Worm (Caenorhabditis elegans) whole organism, late embryonic: ENCODE data around the gene Y38H6A.3.

ENCODE experiments used
- C08G9.2 ChIP-seq: sonication (generic microtip); optimal IDR thresholded peaks from 2 replicates; lab custom pipeline; 2016; ENCODE audit warnings: mild to moderate bottlenecking, missing genetic modification characterization, moderate library complexity, missing compliant biosample characterization
- C38D4.7 ChIP-seq: fragments of 200-800 bp; sonication (Bioruptor generic); optimal IDR thresholded peaks from 2 replicates; lab custom pipeline; 2018; ENCODE audit warnings: mild to moderate bottlenecking, missing genetic modification characterization, moderate library complexity, missing compliant biosample characterization
- F13H6.1 ChIP-seq: sonication (generic microtip); optimal IDR thresholded peaks from 2 replicates; lab custom pipeline; 2016; ENCODE audit warnings: missing genetic modification characterization, missing compliant biosample characterization
- T23F11.4 ChIP-seq: fragments of 200-800 bp; sonication (Bioruptor generic); optimal IDR thresholded peaks from 2 replicates; lab custom pipeline; 2018; ENCODE audit warnings: mild to moderate bottlenecking, missing genetic modification characterization, missing compliant biosample characterization
- Y22D7AL.16 ChIP-seq: sonication (generic microtip); optimal IDR thresholded peaks from 2 replicates; lab custom pipeline; 2016; ENCODE audit warnings: missing genetic modification characterization, missing compliant biosample characterization
- ahr-1 ChIP-seq: sonication (generic microtip); optimal IDR thresholded peaks from 2 replicates; lab custom pipeline; 2016; ENCODE audit warnings: missing genetic modification characterization, missing compliant biosample characterization
- ama-1 ChIP-seq: fragments of 150-350 bp; optimal IDR thresholded peaks from 2 replicates; lab custom pipeline; 2014
- ceh-18 ChIP-seq: sonication (generic microtip); optimal IDR thresholded peaks from 2 replicates; lab custom pipeline; 2016; ENCODE audit warnings: missing genetic modification characterization, missing compliant biosample characterization
- ceh-2 ChIP-seq: sonication (generic microtip); optimal IDR thresholded peaks from 2 replicates; lab custom pipeline; 2016; ENCODE audit warnings: missing genotype, missing genetic modification characterization, missing compliant biosample characterization
- ceh-31 ChIP-seq: sonication (generic microtip); optimal IDR thresholded peaks from 2 replicates; lab custom pipeline; 2016; ENCODE audit warnings: missing genetic modification characterization, missing compliant biosample characterization
- ceh-34 ChIP-seq: sonication (generic microtip); optimal IDR thresholded peaks from 2 replicates; lab custom pipeline; 2016; ENCODE audit warnings: mild to moderate bottlenecking, missing genetic modification characterization, missing compliant biosample characterization
- ceh-45 ChIP-seq: fragments of 200-800 bp; sonication (Bioruptor generic); IDR thresholded peaks from 2 replicates; pipeline ENCODE4 v1.3.6; 2022; ENCODE audit warnings: missing genetic modification reagents, missing genetic modification characterization, missing compliant biosample characterization
- ceh-48 ChIP-seq: sonication (generic microtip); optimal IDR thresholded peaks from 2 replicates; lab custom pipeline; 2016; ENCODE audit warnings: missing genetic modification characterization, inconsistent platforms, missing compliant biosample characterization
- ceh-9 ChIP-seq: sonication (generic microtip); optimal IDR thresholded peaks from 2 replicates; lab custom pipeline; 2016; ENCODE audit warnings: mild to moderate bottlenecking, missing genetic modification characterization, inconsistent platforms, missing compliant biosample characterization
- dve-1 ChIP-seq: sonication (generic microtip); optimal IDR thresholded peaks from 2 replicates; lab custom pipeline; 2017; ENCODE audit warnings: antibody characterized with exemption, mild to moderate bottlenecking, missing genetic modification characterization, missing compliant biosample characterization
- elt-4 ChIP-seq: sonication (generic microtip); optimal IDR thresholded peaks from 2 replicates; lab custom pipeline; 2016; ENCODE audit warnings: missing genetic modification characterization, missing compliant biosample characterization
- fkh-10 ChIP-seq: fragments of 150-350 bp; optimal IDR thresholded peaks from 2 replicates; lab custom pipeline; 2014; ENCODE audit warnings: missing biosample characterization, missing genetic modification reagents, missing genetic modification characterization
- fkh-6 ChIP-seq: sonication (generic microtip); optimal IDR thresholded peaks from 2 replicates; lab custom pipeline; 2016; ENCODE audit warnings: missing genetic modification characterization, missing compliant biosample characterization
- hlh-13 ChIP-seq: fragments of 200-800 bp; sonication (Bioruptor generic); optimal IDR thresholded peaks from 2 replicates; lab custom pipeline; 2018; ENCODE audit warnings: mild to moderate bottlenecking, missing genetic modification characterization, missing compliant biosample characterization
- hlh-30 ChIP-seq: sonication (generic microtip); optimal IDR thresholded peaks from 2 replicates; lab custom pipeline; 2017; ENCODE audit warnings: antibody characterized with exemption, missing genetic modification characterization, missing compliant biosample characterization; ENCODE audit not compliant: insufficient read depth
- hlh-6 ChIP-seq: sonication (generic microtip); optimal IDR thresholded peaks from 2 replicates; lab custom pipeline; 2016; ENCODE audit warnings: missing genotype, missing genetic modification characterization, missing compliant biosample characterization
- hlh-8 ChIP-seq: sonication (generic microtip); optimal IDR thresholded peaks from 2 replicates; lab custom pipeline; 2016; ENCODE audit warnings: missing genotype, missing genetic modification characterization, missing compliant biosample characterization
- lim-6 ChIP-seq: sonication (generic microtip); optimal IDR thresholded peaks from 2 replicates; lab custom pipeline; 2016; ENCODE audit warnings: missing genetic modification characterization, missing compliant biosample characterization
- madf-2 ChIP-seq: sonication (generic microtip); optimal IDR thresholded peaks from 2 replicates; lab custom pipeline; 2017; ENCODE audit warnings: missing genetic modification characterization, missing compliant biosample characterization
- nfya-1 ChIP-seq: sonication (generic microtip); optimal IDR thresholded peaks from 2 replicates; lab custom pipeline; 2017; ENCODE audit warnings: missing genetic modification characterization, mild to moderate bottlenecking, missing compliant biosample characterization, antibody characterized with exemption, moderate library complexity
- nhr-232 ChIP-seq: sonication (generic microtip); optimal IDR thresholded peaks from 2 replicates; lab custom pipeline; 2016; ENCODE audit warnings: missing genetic modification characterization, missing compliant biosample characterization
- odd-2 ChIP-seq: sonication (generic microtip); optimal IDR thresholded peaks from 2 replicates; lab custom pipeline; 2017; ENCODE audit warnings: antibody characterized with exemption, mild to moderate bottlenecking, missing genetic modification characterization, missing compliant biosample characterization
- pag-3 ChIP-seq: sonication (generic microtip); optimal IDR thresholded peaks from 2 replicates; lab custom pipeline; 2016; ENCODE audit warnings: missing compliant biosample characterization, missing genetic modification characterization, borderline replicate concordance
- pha-2 ChIP-seq: sonication (generic microtip); optimal IDR thresholded peaks from 2 replicates; lab custom pipeline; 2017; ENCODE audit warnings: mild to moderate bottlenecking, missing genetic modification characterization, missing compliant biosample characterization
- pros-1 ChIP-seq: fragments of 150-350 bp; optimal IDR thresholded peaks from 2 replicates; lab custom pipeline; 2014; ENCODE audit warnings: missing biosample characterization, missing genetic modification reagents, missing genetic modification characterization
- ref-2 ChIP-seq: sonication (generic microtip); optimal IDR thresholded peaks from 2 replicates; lab custom pipeline; 2016; ENCODE audit warnings: missing genetic modification characterization, missing compliant biosample characterization
- rnt-1 ChIP-seq: sonication (generic microtip); optimal IDR thresholded peaks from 2 replicates; lab custom pipeline; 2016; ENCODE audit warnings: missing genetic modification characterization, missing compliant biosample characterization
- sox-2 ChIP-seq: fragments of 200-800 bp; sonication (Bioruptor generic); IDR thresholded peaks from 2 replicates; pipeline ENCODE4 v1.3.6; 2022; ENCODE audit warnings: missing genetic modification reagents, missing genetic modification characterization, missing compliant biosample characterization
- syd-9 ChIP-seq: sonication (generic microtip); optimal IDR thresholded peaks from 2 replicates; lab custom pipeline; 2016; ENCODE audit warnings: mild to moderate bottlenecking, missing genetic modification characterization, moderate library complexity, missing compliant biosample characterization
- tbx-2 ChIP-seq: sonication (generic microtip); optimal IDR thresholded peaks from 2 replicates; lab custom pipeline; 2016; ENCODE audit warnings: missing genetic modification characterization, missing compliant biosample characterization
- unc-3 ChIP-seq, 2 experiments: fragments of 200-800 bp in 1 of 2; sonication (Bioruptor generic) in 1 of 2; sonication (generic microtip) in 1 of 2; conservative IDR thresholded peaks in 1 of 2; optimal IDR thresholded peaks in 1 of 2; 2 replicates each; pipeline versions ENCODE4 v1.3.6 to Lab custom; 2016 to 2022; ENCODE audit warnings: missing compliant biosample characterization in 2 of 2, missing genetic modification characterization in 2 of 2, missing genetic modification reagents in 1 of 2
- unc-42 ChIP-seq: sonication (generic microtip); optimal IDR thresholded peaks from 2 replicates; lab custom pipeline; 2016; ENCODE audit warnings: missing genotype, missing genetic modification characterization, missing compliant biosample characterization
- unc-86 ChIP-seq: sonication (generic microtip); optimal IDR thresholded peaks from 2 replicates; lab custom pipeline; 2016; ENCODE audit warnings: missing genetic modification characterization, missing compliant biosample characterization

Gene Y38H6A.3

ce11 chrV:20376070-20376469 is 31.1 kb downstream of the Y38H6A.3 start:
- TF ChIP-seq fkh-6 (tag; lab: Kevin White, UChicago) (no peak), hlh-13 (GFP tag; lab: Kevin White, UChicago) (no peak), ceh-2 (tag; lab: Kevin White, UChicago) (no peak), nhr-232 (no peak), unc-3 (GFP tag; conservative IDR thresholded peaks at IDR 0.05; lab: Robert Waterston, UW) (no peak), unc-3 (tag; optimal IDR thresholded peaks at IDR 0.05; lab: Kevin White, UChicago) (no peak), unc-42 (no peak), ref-2 (tag; lab: Kevin White, UChicago) (no peak), hlh-6 (tag; lab: Kevin White, UChicago) (no peak), tbx-2 (tag; lab: Kevin White, UChicago) (no peak)

- TF ChIP-seq ceh-48 (tag; lab: Kevin White, UChicago) = peak; percentile 48
- peak; percentile 13 for TF ChIP-seq ceh-31 (tag; lab: Kevin White, UChicago)
- TF ChIP-seq sox-2 (GFP tag; lab: Robert Waterston, UW) = no peak
- no peak for TF ChIP-seq ref-2 (tag; lab: Kevin White, UChicago)
- peak; percentile 63 for TF ChIP-seq hlh-30 (tag; lab: Kevin White, UChicago)
- TF ChIP-seq pros-1 (tag; lab: Kevin White, UChicago) = no peak
- TF ChIP-seq ceh-9 (tag; lab: Kevin White, UChicago) = no peak
- no peak for TF ChIP-seq unc-42
- TF ChIP-seq T23F11.4 (GFP tag; lab: Kevin White, UChicago) = no peak
- TF ChIP-seq elt-4 = no peak
- TF ChIP-seq hlh-6 (tag; lab: Kevin White, UChicago) = no peak
- TF ChIP-seq nfya-1 (tag; lab: Kevin White, UChicago) = peak; percentile 23
- TF ChIP-seq, all 69 proteins: peak for 4
Observed at ce11 chrV:20380320-20380719, 35.3 kb downstream of the Y38H6A.3 start, which contains the start of gene K02E2.6. K02E2.6 (plus strand) TSS chrV:20380561.

DNA sequence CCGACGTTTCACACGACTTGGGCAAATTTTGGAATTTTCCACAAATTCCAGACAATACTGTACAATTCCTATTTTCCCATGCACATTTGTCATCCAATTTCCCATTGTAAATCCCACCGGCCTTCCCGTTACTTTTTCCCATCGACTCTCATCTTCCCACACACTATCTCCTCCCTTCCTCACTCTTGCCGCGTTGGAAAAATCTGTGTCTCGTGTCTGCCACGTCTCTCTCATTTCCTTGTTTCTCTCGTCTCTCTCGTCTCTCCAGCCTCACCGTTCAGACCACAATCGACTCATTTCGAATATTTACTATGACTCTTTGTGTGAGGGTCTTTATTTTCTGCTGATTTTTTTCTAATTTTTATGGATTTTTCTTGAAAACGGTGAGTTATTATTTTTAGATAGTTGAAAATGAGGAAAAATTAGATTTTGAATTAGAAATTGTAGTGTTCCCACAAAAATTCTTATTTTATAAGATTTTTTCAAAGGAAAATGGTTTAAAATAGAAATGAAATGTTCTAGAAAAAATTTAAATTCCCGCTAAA is 38.1 kb downstream of the Y38H6A.3 start, which contains the start of gene K02E2.11:
K02E2.11 (plus strand) TSS at position 251 of the 545 bp plus-strand sequence.
- TF ChIP-seq ama-1 (lab: Kevin White, UChicago) = no peak
- no peak for TF ChIP-seq pha-2 (tag; lab: Kevin White, UChicago)
- TF ChIP-seq pag-3 (tag; lab: Kevin White, UChicago) = no peak
- TF ChIP-seq rnt-1 = no peak
- TF ChIP-seq hlh-30 (tag; lab: Kevin White, UChicago) = peak; percentile 86
- TF ChIP-seq odd-2 (tag; lab: Kevin White, UChicago) = no peak
- TF ChIP-seq madf-2 (tag; lab: Kevin White, UChicago) = no peak
- no peak for TF ChIP-seq syd-9 (tag; lab: Kevin White, UChicago)
- no peak for TF ChIP-seq C38D4.7 (GFP tag; lab: Kevin White, UChicago)
- TF ChIP-seq ceh-18 (tag; lab: Kevin White, UChicago) = peak; percentile 29
- no peak for TF ChIP-seq ceh-9 (tag; lab: Kevin White, UChicago)
- peak; percentile 59 for TF ChIP-seq ref-2 (tag; lab: Kevin White, UChicago)
- peak; percentile 64 for TF ChIP-seq nfya-1 (tag; lab: Kevin White, UChicago)
- no peak for TF ChIP-seq ceh-34 (tag; lab: Kevin White, UChicago)
- peak; percentile 69 for TF ChIP-seq ceh-31 (tag; lab: Kevin White, UChicago)
- TF ChIP-seq tbx-2 (tag; lab: Kevin White, UChicago) = peak; percentile 1
- TF ChIP-seq unc-86 (tag; lab: Kevin White, UChicago) = no peak
- TF ChIP-seq dve-1 (tag; lab: Kevin White, UChicago) = peak; percentile 1
- TF ChIP-seq C08G9.2 = peak; percentile 9
- no peak for TF ChIP-seq Y22D7AL.16 (tag; lab: Kevin White, UChicago)
- TF ChIP-seq fkh-10 (GFP tag; lab: Kevin White, UChicago) = no peak
- TF ChIP-seq lim-6 (tag; lab: Kevin White, UChicago) = no peak
- TF ChIP-seq ceh-45 (GFP tag; lab: Robert Waterston, UW) = no peak
- TF ChIP-seq hlh-8 (tag; lab: Kevin White, UChicago) = peak; percentile 16
- no peak for TF ChIP-seq ahr-1
- no peak for TF ChIP-seq F13H6.1 (tag; lab: Kevin White, UChicago)
- peak; percentile 11 for TF ChIP-seq ceh-2 (tag; lab: Kevin White, UChicago)
- TF ChIP-seq unc-42 = peak; percentile 49
